Worm (Caenorhabditis elegans) whole organism, L1 larva: ENCODE results near the gene C04F5.9.
A peak's percentile ranks its signal among the peaks of the same experiment; 100 is the strongest.

ENCODE experiments used
- Y116A8C.19 ChIP-seq: sonication (generic microtip); optimal IDR thresholded peaks from 2 replicates; lab custom pipeline; 2016; ENCODE audit warnings: missing compliant biosample characterization, missing genetic modification characterization, borderline replicate concordance
- alr-1 ChIP-seq: fragments of 200-800 bp; sonication (Bioruptor generic); optimal IDR thresholded peaks from 2 replicates; lab custom pipeline; 2018; ENCODE audit warnings: borderline replicate concordance, mild to moderate bottlenecking, missing genetic modification characterization, missing compliant biosample characterization
- aly-2 ChIP-seq: fragments of 150-350 bp; optimal IDR thresholded peaks from 2 replicates; lab custom pipeline; 2014; ENCODE audit warnings: missing biosample characterization, missing genetic modification characterization
- ceh-8 ChIP-seq: fragments of 200-800 bp; sonication (Bioruptor generic); optimal IDR thresholded peaks from 2 replicates; lab custom pipeline; 2018; ENCODE audit warnings: mild to moderate bottlenecking, missing genetic modification characterization, moderate library complexity, missing compliant biosample characterization
- ceh-82 ChIP-seq, 3 experiments: fragments of 150-350 bp in 1 of 3; sonication (generic microtip) in 2 of 3; optimal IDR thresholded peaks; 2 replicates each; lab custom pipeline; 2014 to 2017; ENCODE audit warnings: missing biosample characterization in 3 of 3, missing genetic modification characterization in 3 of 3
- ceh-90 ChIP-seq: sonication (generic microtip); optimal IDR thresholded peaks from 2 replicates; lab custom pipeline; 2016; ENCODE audit warnings: missing genetic modification characterization, missing compliant biosample characterization
- efl-1 ChIP-seq, 4 experiments: fragments of 150-350 bp; optimal IDR thresholded peaks in 3 of 4; peaks in 1 of 4; 1 replicate in 1 of 4; 2 replicates in 3 of 4; lab custom pipeline; 2014; ENCODE audit warnings: missing biosample characterization in 2 of 4, missing genetic modification characterization in 2 of 4, missing genetic modification reagents in 2 of 4
- egl-13 ChIP-seq: sonication (generic microtip); optimal IDR thresholded peaks from 2 replicates; lab custom pipeline; 2016; ENCODE audit warnings: missing genotype, missing genetic modification reagents, missing genetic modification characterization, missing compliant biosample characterization
- elt-2 ChIP-seq: sonication (generic microtip); optimal IDR thresholded peaks from 2 replicates; lab custom pipeline; 2016; ENCODE audit warnings: missing genetic modification characterization, mild to moderate bottlenecking, inconsistent platforms, missing compliant biosample characterization, missing genetic modification reagents
- ets-5 ChIP-seq: fragments of 200-800 bp; sonication (Bioruptor generic); IDR thresholded peaks from 2 replicates; pipeline ENCODE4 v1.3.6; 2022; ENCODE audit warnings: missing genetic modification characterization, missing compliant biosample characterization
- fkh-10 ChIP-seq: sonication (generic microtip); optimal IDR thresholded peaks from 2 replicates; lab custom pipeline; 2017; ENCODE audit warnings: missing biosample characterization, missing genetic modification reagents, missing genetic modification characterization
- fkh-4 ChIP-seq: sonication (generic microtip); optimal IDR thresholded peaks from 2 replicates; lab custom pipeline; 2016; ENCODE audit warnings: missing compliant biosample characterization, missing genetic modification characterization, borderline replicate concordance
- fkh-8 ChIP-seq: sonication (generic microtip); optimal IDR thresholded peaks from 2 replicates; lab custom pipeline; 2016; ENCODE audit warnings: mild to moderate bottlenecking, missing genetic modification characterization, missing compliant biosample characterization
- grh-1 ChIP-seq: fragments of 200-800 bp; sonication (Bioruptor generic); IDR thresholded peaks from 2 replicates; pipeline ENCODE4 v1.3.6; 2022; ENCODE audit warnings: missing genetic modification reagents, missing genetic modification characterization, missing compliant biosample characterization
- hlh-4 ChIP-seq: sonication (generic microtip); optimal IDR thresholded peaks from 2 replicates; lab custom pipeline; 2016; ENCODE audit warnings: mild to moderate bottlenecking, missing genetic modification characterization, missing compliant biosample characterization
- hpl-2 ChIP-seq: fragments of 150-350 bp; optimal IDR thresholded peaks from 2 replicates; lab custom pipeline; 2014; ENCODE audit warnings: missing biosample characterization, missing genetic modification reagents, missing genetic modification characterization
- irx-1 ChIP-seq: sonication (generic microtip); optimal IDR thresholded peaks from 2 replicates; lab custom pipeline; 2016; ENCODE audit warnings: missing genetic modification characterization, missing compliant biosample characterization
- lin-14 ChIP-seq: fragments of 200-800 bp; sonication (Bioruptor generic); optimal IDR thresholded peaks from 2 replicates; lab custom pipeline; 2018; ENCODE audit warnings: mild to moderate bottlenecking, missing genetic modification characterization, moderate library complexity, missing compliant biosample characterization
- lin-15B ChIP-seq: fragments of 150-350 bp; sonication (generic microtip); optimal IDR thresholded peaks from 3 replicates; lab custom pipeline; 2014; ENCODE audit warnings: missing biosample characterization, missing genetic modification characterization
- lin-35 ChIP-seq, 2 experiments: fragments of 150-350 bp; optimal IDR thresholded peaks; 2 replicates each; lab custom pipeline; 2014; ENCODE audit warnings: missing biosample characterization in 2 of 2, missing genetic modification characterization in 2 of 2, missing genetic modification reagents in 2 of 2
- lin-39 ChIP-seq: fragments of 150-350 bp; optimal IDR thresholded peaks from 2 replicates; lab custom pipeline; 2014; ENCODE audit warnings: missing biosample characterization, missing genetic modification reagents, missing genetic modification characterization
- lsy-2 ChIP-seq, 2 experiments: fragments of 150-350 bp; optimal IDR thresholded peaks; 2 replicates each; lab custom pipeline; 2014; ENCODE audit warnings: missing biosample characterization in 2 of 2, missing genetic modification characterization in 2 of 2
- mab-9 ChIP-seq: fragments of 200-800 bp; sonication (Bioruptor generic); IDR thresholded peaks from 2 replicates; pipeline ENCODE4 v1.3.6; 2022; ENCODE audit warnings: missing genetic modification reagents, missing genetic modification characterization, missing compliant biosample characterization
- mef-2 ChIP-seq: fragments of 150-350 bp; optimal IDR thresholded peaks from 2 replicates; lab custom pipeline; 2014; ENCODE audit warnings: missing biosample characterization, missing genetic modification characterization
- mep-1 ChIP-seq: fragments of 150-350 bp; optimal IDR thresholded peaks from 2 replicates; lab custom pipeline; 2014; ENCODE audit warnings: missing biosample characterization, missing genetic modification characterization
- nhr-19 ChIP-seq: fragments of 200-800 bp; sonication (Bioruptor generic); conservative IDR thresholded peaks from 2 replicates; pipeline ENCODE4 v1.3.6; 2022; ENCODE audit warnings: missing genetic modification characterization, missing compliant biosample characterization
- nhr-20 ChIP-seq: sonication (generic microtip); optimal IDR thresholded peaks from 2 replicates; lab custom pipeline; 2016; ENCODE audit warnings: mild to moderate bottlenecking, missing genetic modification characterization, missing compliant biosample characterization
- nhr-237 ChIP-seq: fragments of 150-350 bp; optimal IDR thresholded peaks from 2 replicates; lab custom pipeline; 2014; ENCODE audit warnings: missing biosample characterization, missing genetic modification characterization
- nhr-47 ChIP-seq: sonication (generic microtip); optimal IDR thresholded peaks from 2 replicates; lab custom pipeline; 2016; ENCODE audit warnings: mild to moderate bottlenecking, missing genetic modification characterization, moderate library complexity, missing compliant biosample characterization
- nhr-71 ChIP-seq: sonication (generic microtip); optimal IDR thresholded peaks from 2 replicates; lab custom pipeline; 2016; ENCODE audit warnings: mild to moderate bottlenecking, missing genetic modification characterization, moderate library complexity, missing compliant biosample characterization
- nhr-77 ChIP-seq: fragments of 150-350 bp; optimal IDR thresholded peaks from 2 replicates; lab custom pipeline; 2014; ENCODE audit warnings: missing biosample characterization, missing genetic modification characterization
- nhr-85 ChIP-seq: sonication (generic microtip); peaks from one replicate; lab custom pipeline; 2016; ENCODE audit warnings: missing genetic modification characterization, inconsistent platforms, missing compliant biosample characterization
- nhr-90 ChIP-seq: sonication (generic microtip); optimal IDR thresholded peaks from 2 replicates; lab custom pipeline; 2016; ENCODE audit warnings: mild to moderate bottlenecking, missing genetic modification characterization, missing compliant biosample characterization; ENCODE audit not compliant: poor library complexity
- pag-3 ChIP-seq: sonication (generic microtip); optimal IDR thresholded peaks from 2 replicates; lab custom pipeline; 2017; ENCODE audit warnings: missing genetic modification characterization, mild to moderate bottlenecking, missing compliant biosample characterization, antibody characterized with exemption, borderline replicate concordance; ENCODE audit not compliant: insufficient read depth
- pax-3 ChIP-seq: fragments of 200-800 bp; sonication (Bioruptor generic); optimal IDR thresholded peaks from 2 replicates; lab custom pipeline; 2018; ENCODE audit warnings: mild to moderate bottlenecking, missing genetic modification characterization, moderate library complexity, missing compliant biosample characterization
- rnt-1 ChIP-seq: sonication (generic microtip); optimal IDR thresholded peaks from 2 replicates; lab custom pipeline; 2016; ENCODE audit warnings: mild to moderate bottlenecking, missing genetic modification characterization, moderate library complexity, missing compliant biosample characterization
- skn-1 ChIP-seq: fragments of 150-350 bp; optimal IDR thresholded peaks from 2 replicates; lab custom pipeline; 2014; ENCODE audit warnings: missing biosample characterization, missing genetic modification characterization
- swsn-7 ChIP-seq: sonication (generic microtip); optimal IDR thresholded peaks from 2 replicates; lab custom pipeline; 2016; ENCODE audit warnings: missing genetic modification characterization, missing compliant biosample characterization
- tbx-2 ChIP-seq: sonication (generic microtip); optimal IDR thresholded peaks from 2 replicates; lab custom pipeline; 2016; ENCODE audit warnings: missing genetic modification characterization, missing compliant biosample characterization
- tlp-1 ChIP-seq: fragments of 150-350 bp; optimal IDR thresholded peaks from 2 replicates; lab custom pipeline; 2014; ENCODE audit warnings: missing biosample characterization, missing genetic modification characterization
- unc-130 ChIP-seq: fragments of 150-350 bp; optimal IDR thresholded peaks from 2 replicates; lab custom pipeline; 2017; ENCODE audit warnings: missing biosample characterization, missing genetic modification characterization, inconsistent platforms
- unc-30 ChIP-seq: sonication (generic microtip); optimal IDR thresholded peaks from 2 replicates; lab custom pipeline; 2017; ENCODE audit warnings: missing biosample characterization, missing genetic modification characterization
- unc-86 ChIP-seq: sonication (generic microtip); optimal IDR thresholded peaks from 2 replicates; lab custom pipeline; 2016; ENCODE audit warnings: missing genetic modification characterization, missing compliant biosample characterization
- unc-98 ChIP-seq: fragments of 200-800 bp; sonication (Bioruptor generic); IDR thresholded peaks from 2 replicates; pipeline ENCODE4 v1.3.6; 2022; ENCODE audit warnings: missing genetic modification characterization, missing compliant biosample characterization
- xbp-1 ChIP-seq: sonication (generic microtip); optimal IDR thresholded peaks from 2 replicates; lab custom pipeline; 2016; ENCODE audit warnings: missing genetic modification characterization, missing compliant biosample characterization
- zag-1 ChIP-seq: fragments of 150-350 bp; optimal IDR thresholded peaks from 2 replicates; lab custom pipeline; 2014; ENCODE audit warnings: missing biosample characterization, missing genetic modification characterization

Gene C04F5.9

ce11 chrV:5090386-5090785 is 28.6 kb downstream of the C04F5.9 start:
- peak; percentile 3 for TF ChIP-seq fkh-8 (tag; lab: Kevin White, UChicago)
- TF ChIP-seq unc-86 (tag; lab: Kevin White, UChicago): no peak
- TF ChIP-seq nhr-20 (tag; lab: Kevin White, UChicago): no peak
- TF ChIP-seq rnt-1 (tag; lab: Kevin White, UChicago): no peak
- TF ChIP-seq elt-2 (tag; lab: Kevin White, UChicago): no peak
- no peak for TF ChIP-seq nhr-19
- peak; percentile 59 for TF ChIP-seq lin-14
- TF ChIP-seq lsy-2 (tag; optimal IDR thresholded peaks at IDR 0.05; lab: Kevin White, UChicago): peak in 1 of 2 experiments; percentile 2
- no peak for TF ChIP-seq alr-1 (tag; lab: Kevin White, UChicago)
- no peak for TF ChIP-seq tlp-1
- TF ChIP-seq xbp-1: no peak
- no peak for TF ChIP-seq fkh-4
- no peak for TF ChIP-seq ceh-90 (tag; lab: Kevin White, UChicago)
- TF ChIP-seq zag-1: no peak
- TF ChIP-seq hlh-4: no peak
- TF ChIP-seq skn-1: no peak
- no peak for TF ChIP-seq nhr-77 (tag; lab: Kevin White, UChicago)
- TF ChIP-seq lin-35 (GFP tag; optimal IDR thresholded peaks at IDR 0.05; lab: Kevin White, UChicago): no peak
- TF ChIP-seq nhr-47 (tag; lab: Kevin White, UChicago): peak; percentile 18
- TF ChIP-seq Y116A8C.19 (tag; lab: Kevin White, UChicago): no peak
- TF ChIP-seq unc-130 (tag; lab: Kevin White, UChicago): no peak
- peak; percentile 52 for TF ChIP-seq fkh-10
- no peak for TF ChIP-seq hpl-2 (GFP tag; lab: Kevin White, UChicago)

ce11 chrV:5089497-5090134 is 29.4 kb downstream of the C04F5.9 start, which contains the start of gene glb-32:
Gene glb-32 (minus strand): TSS chrV:5089547.
- TF ChIP-seq lin-14 (peak; percentile 71), egl-13 (tag; lab: Kevin White, UChicago) (peak; percentile 80), unc-86 (tag; lab: Kevin White, UChicago) (peak; percentile 75), nhr-71 (peak; percentile 48), efl-1 (optimal IDR thresholded peaks at IDR 0.05; lab: Kevin White, UChicago) (no peak), efl-1 (GFP tag; optimal IDR thresholded peaks at IDR 0.05 in 1 of 2; lab: Kevin White, UChicago) (no peak), mep-1 (tag; lab: Kevin White, UChicago) (no peak), nhr-47 (tag; lab: Kevin White, UChicago) (peak; percentile 24), lin-39 (no peak), ets-5 (GFP tag; lab: Robert Waterston, UW) (no peak)
- TF ChIP-seq, all 84 proteins: peak for 5

ce11 chrV:5088311-5088710 is 30.7 kb downstream of the C04F5.9 start:
- TF ChIP-seq lin-39: no peak
- TF ChIP-seq efl-1 (optimal IDR thresholded peaks at IDR 0.05; lab: Kevin White, UChicago): no peak
- TF ChIP-seq efl-1 (GFP tag; optimal IDR thresholded peaks at IDR 0.05 in 1 of 2; lab: Kevin White, UChicago): peak in 1 of 2 experiments; percentile 38
- no peak for TF ChIP-seq mef-2 (tag; lab: Kevin White, UChicago)
- TF ChIP-seq unc-30: no peak
- TF ChIP-seq nhr-85 (tag; lab: Kevin White, UChicago): no peak
- no peak for TF ChIP-seq mab-9 (GFP tag; lab: Robert Waterston, UW)
- TF ChIP-seq fkh-4: no peak
- TF ChIP-seq swsn-7 (tag; lab: Kevin White, UChicago): no peak
- TF ChIP-seq nhr-90 (tag; lab: Kevin White, UChicago): no peak
- TF ChIP-seq grh-1 (GFP tag; lab: Robert Waterston, UW): no peak
- TF ChIP-seq lin-15B (tag; lab: Kevin White, UChicago): no peak
- no peak for TF ChIP-seq pax-3
- TF ChIP-seq xbp-1: no peak
- TF ChIP-seq ceh-82 (tag; optimal IDR thresholded peaks at IDR 0.05; lab: Kevin White, UChicago): no peak
- no peak for TF ChIP-seq fkh-8 (tag; lab: Kevin White, UChicago)
- no peak for TF ChIP-seq ceh-8
- TF ChIP-seq nhr-237 (tag; lab: Kevin White, UChicago): no peak
- TF ChIP-seq mep-1 (tag; lab: Kevin White, UChicago): no peak
- no peak for TF ChIP-seq aly-2 (tag; lab: Kevin White, UChicago)
- TF ChIP-seq Y116A8C.19 (tag; lab: Kevin White, UChicago): no peak
- TF ChIP-seq tbx-2 (tag; lab: Kevin White, UChicago): peak; percentile 63
- no peak for TF ChIP-seq pag-3 (tag; lab: Kevin White, UChicago)
- no peak for TF ChIP-seq nhr-77 (tag; lab: Kevin White, UChicago)
- no peak for TF ChIP-seq nhr-19
- no peak for TF ChIP-seq alr-1 (tag; lab: Kevin White, UChicago)
- no peak for TF ChIP-seq unc-98 (GFP tag; lab: Robert Waterston, UW)
- TF ChIP-seq nhr-71: peak; percentile 35
- peak; percentile 14 for TF ChIP-seq nhr-47 (tag; lab: Kevin White, UChicago)
- TF ChIP-seq irx-1 (tag; lab: Kevin White, UChicago): no peak
